Worm (Caenorhabditis elegans): ENCODE measurements around the gene swip-10.

ce11 chrX:2085494-2085893, 32.6 kb downstream of the swip-10 start:
- TF ChIP-seq dve-1 (tag; optimal IDR thresholded peaks at IDR 0.05; ENCODE audit: insufficient read depth): no peak
- no peak for TF ChIP-seq unc-130 (GFP tag; optimal IDR thresholded peaks at IDR 0.05)
